Worm (Caenorhabditis elegans): ENCODE measurements around the gene mps-4.

Gene mps-4

DNA sequence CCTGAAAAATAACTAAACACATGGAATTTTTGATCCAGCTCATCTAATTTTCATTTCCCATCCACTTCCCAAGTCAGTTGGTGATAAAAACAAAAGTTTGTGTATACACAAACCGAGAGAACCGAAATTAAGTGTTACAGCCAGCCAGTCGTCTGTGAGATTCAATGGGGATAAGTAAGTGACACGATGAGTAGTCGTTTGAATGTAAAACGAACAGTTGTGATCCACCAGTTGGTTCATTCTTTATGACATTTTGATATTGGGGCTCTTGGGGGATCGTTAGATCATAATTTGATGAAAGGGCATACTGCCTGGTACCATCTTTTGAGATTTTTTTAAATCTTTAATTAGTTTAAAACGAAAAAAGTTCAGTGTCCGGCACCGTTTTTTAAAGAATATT, 15.2 kb upstream of the mps-4 start:
- TF ChIP-seq F16B12.6 (tag; optimal IDR thresholded peaks at IDR 0.05) = no peak
- TF ChIP-seq lir-3 (tag; optimal IDR thresholded peaks at IDR 0.05; ENCODE audit: poor library complexity) = no peak
- TF ChIP-seq ces-1 (GFP tag; optimal IDR thresholded peaks at IDR 0.05) = no peak

DNA sequence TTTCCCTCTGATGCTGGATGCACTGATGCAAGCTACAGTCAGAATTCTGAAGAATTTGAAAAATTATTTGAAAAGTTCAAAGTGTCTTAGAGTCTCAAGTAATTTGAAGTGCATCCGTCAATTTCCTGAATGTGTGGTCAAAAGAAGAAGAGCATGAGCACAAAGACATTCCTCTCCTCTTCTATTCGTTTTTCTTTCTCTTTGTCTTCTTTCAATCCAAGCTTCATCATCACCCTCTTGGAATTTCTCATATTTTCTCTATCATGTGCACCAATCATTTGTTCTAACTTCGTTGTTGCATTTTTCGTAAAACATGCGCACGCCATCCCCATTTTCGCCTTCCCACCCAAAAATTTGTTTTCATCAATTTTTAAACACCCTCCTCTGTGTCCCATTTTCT, 14.4 kb upstream of the mps-4 start:
- TF ChIP-seq lin-14 (GFP tag; optimal IDR thresholded peaks at IDR 0.05) (peak; percentile 19), sup-37 (GFP tag; optimal IDR thresholded peaks at IDR 0.05) (no peak), zip-4 (GFP tag; optimal IDR thresholded peaks at IDR 0.05) (no peak), fkh-10 (GFP tag; optimal IDR thresholded peaks at IDR 0.05) (peak; percentile 62)

DNA sequence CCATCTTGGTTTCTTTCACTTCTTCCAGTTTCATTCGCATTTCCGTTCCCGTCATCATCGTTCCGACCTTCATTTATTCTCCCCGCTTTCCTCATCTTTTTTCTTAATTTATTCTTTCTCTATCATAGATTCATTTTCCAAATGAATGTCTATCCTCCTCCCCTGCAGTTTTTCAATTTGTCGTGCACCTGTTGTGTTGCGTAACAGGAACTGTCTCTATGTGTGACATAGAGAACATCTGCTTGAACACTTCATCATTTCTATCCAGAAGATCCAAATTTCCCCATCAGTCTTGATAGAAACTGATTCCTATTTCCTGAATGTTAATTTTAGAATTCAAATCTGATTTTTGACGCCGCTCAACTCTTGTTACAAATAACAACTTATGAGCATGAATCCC, 11.9 kb upstream of the mps-4 start:
- TF ChIP-seq tbx-2 (tag; optimal IDR thresholded peaks at IDR 0.05) = peak; percentile 47
- TF ChIP-seq swsn-7 (tag; optimal IDR thresholded peaks at IDR 0.05) = no peak
- TF ChIP-seq ztf-11 (tag; optimal IDR thresholded peaks at IDR 0.05) = peak in 1 of 2 experiments; percentile 69
- TF ChIP-seq unc-86 (tag; optimal IDR thresholded peaks at IDR 0.05) = peak; percentile 3
- peak; percentile 54 for TF ChIP-seq nhr-85 (tag)

DNA sequence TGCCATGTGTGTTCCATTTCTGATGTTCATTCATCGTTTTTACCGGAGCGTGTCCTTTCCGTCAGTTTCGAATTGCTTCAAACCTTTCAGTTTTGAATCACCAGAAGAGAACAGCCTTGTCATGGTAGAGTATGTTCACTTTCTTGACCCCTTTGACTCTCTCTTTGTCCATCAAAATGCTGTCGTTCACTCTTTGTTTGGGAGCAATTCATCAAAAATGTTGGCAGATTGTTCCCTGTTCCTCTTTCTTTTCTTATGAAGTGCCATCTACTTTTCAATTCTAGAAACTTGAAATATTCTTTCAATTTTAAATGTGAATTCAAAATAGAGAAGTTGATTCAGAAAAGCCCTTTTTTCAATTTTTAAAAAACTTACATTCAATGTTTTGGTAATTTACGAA, 9.7 kb upstream of the mps-4 start:
- TF ChIP-seq rnt-1 (tag; optimal IDR thresholded peaks at IDR 0.05) (no peak), swsn-7 (tag; optimal IDR thresholded peaks at IDR 0.05) (no peak), mdl-1 (tag; optimal IDR thresholded peaks at IDR 0.05) (no peak), nhr-90 (tag; optimal IDR thresholded peaks at IDR 0.05; ENCODE audit: poor library complexity) (no peak), lin-35 (GFP tag; optimal IDR thresholded peaks at IDR 0.05) (no peak), pqm-1 (tag; optimal IDR thresholded peaks at IDR 0.05) (no peak), Y116A8C.19 (tag; optimal IDR thresholded peaks at IDR 0.05; ENCODE audit: borderline replicate concordance) (no peak), sox-4 (tag; optimal IDR thresholded peaks at IDR 0.05) (no peak), F16B12.6 (tag; optimal IDR thresholded peaks at IDR 0.05) (no peak), zag-1 (tag; optimal IDR thresholded peaks at IDR 0.05) (no peak), mab-9 (GFP tag; IDR thresholded peaks at IDR 0.05) (no peak), fkh-4 (tag; optimal IDR thresholded peaks at IDR 0.05; ENCODE audit: borderline replicate concordance) (no peak), unc-130 (tag; optimal IDR thresholded peaks at IDR 0.05) (no peak), ztf-4 (tag; optimal IDR thresholded peaks at IDR 0.05) (no peak), nhr-47 (tag; optimal IDR thresholded peaks at IDR 0.05) (no peak), lin-13 (GFP tag; optimal IDR thresholded peaks at IDR 0.05) (no peak), hpl-2 (GFP tag; optimal IDR thresholded peaks at IDR 0.05) (no peak), nhr-19 (GFP tag; conservative IDR thresholded peaks at IDR 0.05) (no peak), ceh-82 (tag; optimal IDR thresholded peaks at IDR 0.05) (no peak)

- TF ChIP-seq nhr-71 (tag; optimal IDR thresholded peaks at IDR 0.05) (no peak), fos-1 (tag; optimal IDR thresholded peaks at IDR 0.05) (no peak), nhr-77 (tag; optimal IDR thresholded peaks at IDR 0.05) (no peak), dsc-1 (tag; optimal IDR thresholded peaks at IDR 0.05) (no peak), mef-2 (tag; optimal IDR thresholded peaks at IDR 0.05) (no peak), ets-5 (GFP tag; IDR thresholded peaks at IDR 0.05) (no peak), irx-1 (tag; optimal IDR thresholded peaks at IDR 0.05) (no peak), snpc-4 (tag; optimal IDR thresholded peaks at IDR 0.05) (no peak), efl-3 (GFP tag; optimal IDR thresholded peaks at IDR 0.05) (no peak), C16A3.4 (tag; optimal IDR thresholded peaks at IDR 0.05) (no peak), efl-1 (optimal IDR thresholded peaks at IDR 0.05) (no peak), efl-1 (GFP tag; optimal IDR thresholded peaks at IDR 0.05 in 1 of 2) (no peak), grh-1 (GFP tag; IDR thresholded peaks at IDR 0.05) (no peak), F16B12.6 (tag; optimal IDR thresholded peaks at IDR 0.05) (no peak), isw-1 (GFP tag; IDR thresholded peaks at IDR 0.05) (no peak), swsn-7 (tag; optimal IDR thresholded peaks at IDR 0.05) (no peak), xbp-1 (tag; optimal IDR thresholded peaks at IDR 0.05) (no peak), ceh-8 (GFP tag; optimal IDR thresholded peaks at IDR 0.05) (no peak), nhr-90 (tag; optimal IDR thresholded peaks at IDR 0.05; ENCODE audit: poor library complexity) (no peak), lin-35 (GFP tag; optimal IDR thresholded peaks at IDR 0.05) (no peak)
These were observed 8.8 kb upstream of the mps-4 start for ce11 chrIII:8280352-8280751.

Measured in whole organism, L1 larva.